Worm (Caenorhabditis elegans) whole organism, early embryonic: ENCODE results near the gene pigm-1.
A peak's percentile ranks its signal among the peaks of the same experiment; 100 is the strongest.

ENCODE experiments used
- B0310.2 ChIP-seq: sonication (generic microtip); optimal IDR thresholded peaks from 2 replicates; lab custom pipeline; 2016; ENCODE audit warnings: mild to moderate bottlenecking, missing genetic modification characterization, missing compliant biosample characterization
- F13C5.2 ChIP-seq: sonication (generic microtip); optimal IDR thresholded peaks from 2 replicates; lab custom pipeline; 2017; ENCODE audit warnings: mild to moderate bottlenecking, missing genetic modification characterization, inconsistent platforms, missing compliant biosample characterization
- aly-1 ChIP-seq: sonication (generic microtip); optimal IDR thresholded peaks from 2 replicates; lab custom pipeline; 2016; ENCODE audit warnings: missing genetic modification characterization, missing compliant biosample characterization
- ama-1 ChIP-seq: fragments of 150-350 bp; optimal IDR thresholded peaks from 2 replicates; lab custom pipeline; 2014
- ceh-13 ChIP-seq: fragments of 200-800 bp; sonication (Bioruptor generic); optimal IDR thresholded peaks from 2 replicates; lab custom pipeline; 2018; ENCODE audit warnings: mild to moderate bottlenecking, missing genetic modification characterization, missing compliant biosample characterization
- ceh-36 ChIP-seq: sonication (generic microtip); optimal IDR thresholded peaks from 2 replicates; lab custom pipeline; 2016; ENCODE audit warnings: missing genetic modification characterization, inconsistent platforms, missing compliant biosample characterization
- ets-7 ChIP-seq: sonication (generic microtip); optimal IDR thresholded peaks from 2 replicates; lab custom pipeline; 2016; ENCODE audit warnings: missing genotype, missing genetic modification characterization, missing compliant biosample characterization
- flt-1 ChIP-seq: fragments of 200-800 bp; sonication (Bioruptor generic); IDR thresholded peaks from 2 replicates; pipeline ENCODE4 v1.3.6; 2022; ENCODE audit warnings: missing genetic modification characterization, missing compliant biosample characterization
- hmbx-1 ChIP-seq: sonication (generic microtip); optimal IDR thresholded peaks from 2 replicates; lab custom pipeline; 2016; ENCODE audit warnings: mild to moderate bottlenecking, missing genetic modification characterization, missing compliant biosample characterization
- hmg-4 ChIP-seq: fragments of 200-800 bp; sonication (Bioruptor generic); optimal IDR thresholded peaks from 2 replicates; lab custom pipeline; 2018; ENCODE audit warnings: mild to moderate bottlenecking, missing genetic modification characterization, missing compliant biosample characterization
- hnd-1 ChIP-seq: sonication (generic microtip); optimal IDR thresholded peaks from 2 replicates; lab custom pipeline; 2016; ENCODE audit warnings: missing genetic modification characterization, missing compliant biosample characterization
- pes-1 ChIP-seq: fragments of 200-800 bp; sonication (Bioruptor generic); IDR thresholded peaks from 2 replicates; pipeline ENCODE4 v1.3.6; 2022; ENCODE audit warnings: missing genetic modification reagents, missing genetic modification characterization, missing compliant biosample characterization
- scrt-1 ChIP-seq: fragments of 200-800 bp; sonication (Bioruptor generic); IDR thresholded peaks from 2 replicates; pipeline ENCODE4 v1.3.6; 2022; ENCODE audit warnings: missing genetic modification characterization, missing compliant biosample characterization
- sea-1 ChIP-seq: fragments of 200-800 bp; sonication (Bioruptor generic); conservative IDR thresholded peaks from 2 replicates; pipeline ENCODE4 v1.3.6; 2022; ENCODE audit warnings: missing genetic modification characterization, missing compliant biosample characterization
- tbx-11 ChIP-seq: fragments of 200-800 bp; sonication (Bioruptor generic); IDR thresholded peaks from 2 replicates; pipeline ENCODE4 v1.3.6; 2022; ENCODE audit warnings: missing genetic modification characterization, missing compliant biosample characterization
- tbx-37 ChIP-seq: fragments of 200-800 bp; sonication (Bioruptor generic); conservative IDR thresholded peaks from 2 replicates; pipeline ENCODE4 v1.3.6; 2022; ENCODE audit warnings: missing genetic modification reagents, missing genetic modification characterization, missing compliant biosample characterization
- tra-4 ChIP-seq: sonication (generic microtip); optimal IDR thresholded peaks from 2 replicates; lab custom pipeline; 2017; ENCODE audit warnings: missing genetic modification characterization, missing compliant biosample characterization

The pigm-1 gene

DNA sequence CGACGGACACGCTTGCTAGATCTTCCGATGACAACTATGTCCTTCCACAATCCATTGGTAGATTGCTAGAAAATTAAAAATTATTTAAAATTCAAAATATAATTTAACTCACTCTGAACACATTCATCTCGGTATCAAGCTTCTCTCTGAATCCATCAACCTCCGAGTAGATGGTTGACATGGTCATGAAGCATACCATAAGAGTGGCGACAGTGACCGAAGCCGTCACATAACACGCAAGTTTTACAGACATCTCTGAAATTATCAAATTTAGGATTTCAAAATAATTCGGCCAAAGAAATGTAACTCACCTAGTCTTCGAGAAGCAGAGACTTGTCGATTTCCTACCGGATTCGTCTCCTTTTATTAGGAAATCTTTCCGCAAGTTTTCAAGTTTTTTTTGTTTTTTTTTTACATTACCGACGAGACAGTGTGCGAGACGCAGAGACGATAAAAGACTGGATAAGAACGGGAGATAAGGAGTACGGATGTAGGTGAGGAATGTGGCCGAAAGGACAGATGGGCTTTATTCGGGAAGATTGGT is 10.7 kb upstream of the pigm-1 start, which contains the start of gene sqt-1:
sqt-1 (minus strand) TSS at position 341 of the 544 bp plus-strand sequence.
- TF ChIP-seq aly-1 (tag; lab: Kevin White, UChicago): no peak
- no peak for TF ChIP-seq tra-4 (tag; lab: Kevin White, UChicago)
- TF ChIP-seq F13C5.2: no peak
- TF ChIP-seq ets-7 (tag; lab: Kevin White, UChicago): no peak
- TF ChIP-seq hmg-4 (GFP tag; lab: Kevin White, UChicago): no peak
- TF ChIP-seq flt-1 (GFP tag; lab: Robert Waterston, UW): no peak
- TF ChIP-seq hnd-1: no peak
- TF ChIP-seq hmbx-1: no peak
- TF ChIP-seq tbx-37 (GFP tag; lab: Robert Waterston, UW): no peak
- no peak for TF ChIP-seq tbx-11 (GFP tag; lab: Robert Waterston, UW)
- no peak for TF ChIP-seq ceh-13
- TF ChIP-seq ama-1 (lab: Kevin White, UChicago): no peak
- no peak for TF ChIP-seq scrt-1 (GFP tag; lab: Robert Waterston, UW)
- TF ChIP-seq pes-1 (GFP tag; lab: Robert Waterston, UW): no peak
- no peak for TF ChIP-seq ceh-36
- no peak for TF ChIP-seq B0310.2 (tag; lab: Kevin White, UChicago)

DNA sequence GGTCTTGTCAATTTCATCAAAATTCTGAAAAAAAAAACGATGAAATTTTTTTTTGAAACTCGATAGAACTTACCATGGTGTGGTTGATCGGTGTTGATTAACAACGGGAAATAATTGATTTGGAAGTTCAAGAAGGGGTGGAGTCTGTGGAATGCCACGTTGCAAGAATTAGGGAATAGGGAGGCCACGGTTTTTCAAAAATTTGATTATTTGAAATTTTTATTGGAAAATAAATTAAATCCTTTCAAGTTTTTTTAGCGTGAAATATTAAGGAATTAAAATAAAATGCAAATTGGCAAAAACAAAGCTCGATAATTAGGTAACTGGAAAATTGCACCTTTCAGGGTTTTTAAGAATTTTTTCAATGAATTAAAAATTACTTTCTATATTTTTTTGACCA is 8.7 kb upstream of the pigm-1 start, which contains the start of gene rmd-3:
rmd-3 (minus strand) TSS at position 101 of the 400 bp plus-strand sequence.
- TF ChIP-seq tra-4 (tag; lab: Kevin White, UChicago) (no peak), aly-1 (tag; lab: Kevin White, UChicago) (no peak), hnd-1 (no peak), ceh-36 (no peak), B0310.2 (tag; lab: Kevin White, UChicago) (no peak), pes-1 (GFP tag; lab: Robert Waterston, UW) (no peak), flt-1 (GFP tag; lab: Robert Waterston, UW) (no peak), hmg-4 (GFP tag; lab: Kevin White, UChicago) (no peak)

DNA sequence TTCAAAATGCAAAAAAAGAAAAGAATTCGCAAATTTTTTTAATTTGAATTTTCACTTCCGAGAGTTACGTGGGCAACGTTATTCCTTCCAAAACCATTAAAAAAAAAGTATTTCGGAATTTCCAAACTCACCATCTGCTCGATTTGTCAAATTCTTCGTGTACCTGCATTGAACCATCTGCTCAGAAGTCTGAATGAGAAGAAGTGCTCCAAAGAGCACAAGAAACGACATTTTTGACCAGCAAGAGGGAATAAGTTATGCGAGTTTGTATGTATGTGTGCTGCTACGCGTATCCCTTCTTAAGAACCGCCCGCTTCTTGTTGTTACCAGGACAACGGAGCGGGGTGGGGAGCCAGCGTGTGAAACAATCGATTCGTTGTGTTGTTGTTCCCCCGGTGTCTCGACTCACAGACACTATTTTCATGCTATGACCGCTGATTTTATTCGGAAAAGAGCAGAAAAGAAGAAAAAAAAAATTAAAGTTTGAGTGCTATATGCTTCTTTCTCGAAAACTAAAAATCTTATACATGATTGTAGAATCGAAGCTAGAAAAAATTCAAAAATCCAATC is 4.9 kb upstream of the pigm-1 start, which contains the start of gene lgc-20:
lgc-20 (minus strand) TSS at position 311 of the 570 bp plus-strand sequence.
- TF ChIP-seq B0310.2 (tag; lab: Kevin White, UChicago) (no peak), ceh-36 (no peak), ama-1 (lab: Kevin White, UChicago) (no peak), tbx-11 (GFP tag; lab: Robert Waterston, UW) (no peak), hnd-1 (no peak), pes-1 (GFP tag; lab: Robert Waterston, UW) (no peak), ets-7 (tag; lab: Kevin White, UChicago) (no peak), F13C5.2 (no peak), hmg-4 (GFP tag; lab: Kevin White, UChicago) (no peak), hmbx-1 (no peak), sea-1 (GFP tag; lab: Robert Waterston, UW) (no peak), tra-4 (tag; lab: Kevin White, UChicago) (no peak), tbx-37 (GFP tag; lab: Robert Waterston, UW) (no peak), ceh-13 (no peak), aly-1 (tag; lab: Kevin White, UChicago) (no peak), flt-1 (GFP tag; lab: Robert Waterston, UW) (no peak)

- TF ChIP-seq ceh-36 (no peak), pes-1 (GFP tag; lab: Robert Waterston, UW) (no peak), ets-7 (tag; lab: Kevin White, UChicago) (no peak), hmg-4 (GFP tag; lab: Kevin White, UChicago) (no peak), F13C5.2 (no peak), ceh-13 (no peak), hmbx-1 (no peak)
These were observed 3.7 kb upstream of the pigm-1 start for ce11 chrII:11344554-11344953.

ce11 chrII:11345570-11346029 is 2.6 kb upstream of the pigm-1 start, which contains the start of gene nduf-11:
Gene nduf-11 (minus strand): TSS chrII:11345620.
- TF ChIP-seq hmg-4 (GFP tag; lab: Kevin White, UChicago): no peak
- TF ChIP-seq B0310.2 (tag; lab: Kevin White, UChicago): no peak
- no peak for TF ChIP-seq hmbx-1
- TF ChIP-seq flt-1 (GFP tag; lab: Robert Waterston, UW): peak; percentile 40; the same call in 1 of the 2 replicates
- TF ChIP-seq tbx-11 (GFP tag; lab: Robert Waterston, UW): no peak
- TF ChIP-seq aly-1 (tag; lab: Kevin White, UChicago): no peak
- TF ChIP-seq ama-1 (lab: Kevin White, UChicago): no peak
- TF ChIP-seq sea-1 (GFP tag; lab: Robert Waterston, UW): 0 out of 2 replicates have a peak, but pooled peaks have one; percentile 45
- no peak for TF ChIP-seq ceh-13
- TF ChIP-seq ceh-36: peak; percentile 53
- TF ChIP-seq hnd-1: peak; percentile 22
- peak; percentile 65 for TF ChIP-seq pes-1 (GFP tag; lab: Robert Waterston, UW)
- no peak for TF ChIP-seq tra-4 (tag; lab: Kevin White, UChicago)
- TF ChIP-seq F13C5.2: peak; percentile 63
- TF ChIP-seq ets-7 (tag; lab: Kevin White, UChicago): no peak
- TF ChIP-seq scrt-1 (GFP tag; lab: Robert Waterston, UW): peak; percentile 20; the same call in 1 of the 2 replicates
- TF ChIP-seq tbx-37 (GFP tag; lab: Robert Waterston, UW): no peak; the same call in 1 of the 2 replicates

- no peak for TF ChIP-seq pes-1 (GFP tag; lab: Robert Waterston, UW)
- no peak for TF ChIP-seq B0310.2 (tag; lab: Kevin White, UChicago)
- no peak for TF ChIP-seq ceh-13
- no peak for TF ChIP-seq flt-1 (GFP tag; lab: Robert Waterston, UW)
- no peak for TF ChIP-seq aly-1 (tag; lab: Kevin White, UChicago)
- TF ChIP-seq ama-1 (lab: Kevin White, UChicago): no peak
- TF ChIP-seq hnd-1: no peak
- no peak for TF ChIP-seq sea-1 (GFP tag; lab: Robert Waterston, UW)
- TF ChIP-seq F13C5.2: no peak
These were observed 1.6 kb downstream of the pigm-1 start, which contains the start of gene dph-5 for ce11 chrII:11349892-11350291. Gene dph-5 (plus strand): TSS chrII:11350192.

- TF ChIP-seq hnd-1 (no peak), hmg-4 (GFP tag; lab: Kevin White, UChicago) (no peak), scrt-1 (GFP tag; lab: Robert Waterston, UW) (no peak), ama-1 (lab: Kevin White, UChicago) (no peak), flt-1 (GFP tag; lab: Robert Waterston, UW) (no peak), aly-1 (tag; lab: Kevin White, UChicago) (no peak), pes-1 (GFP tag; lab: Robert Waterston, UW) (no peak), sea-1 (GFP tag; lab: Robert Waterston, UW) (no peak), F13C5.2 (no peak), ceh-13 (no peak), tra-4 (tag; lab: Kevin White, UChicago) (no peak), hmbx-1 (no peak), tbx-11 (GFP tag; lab: Robert Waterston, UW) (no peak), tbx-37 (GFP tag; lab: Robert Waterston, UW) (no peak), B0310.2 (tag; lab: Kevin White, UChicago) (no peak)
These were observed 3.4 kb downstream of the pigm-1 start, which contains the start of gene clh-2 for ce11 chrII:11351599-11351998. Gene clh-2 (plus strand): TSS chrII:11351899.
